Fruit fly (Drosophila melanogaster): ENCODE measurements around the gene Fit1.

Fit1 gene

dm6 chr3L:4088694-4089190, 14.6 kb upstream of the Fit1 start, which contains the start of gene Gad1:
Gene Gad1 (minus strand): TSS chr3L:4088744.
- no peak for TF ChIP-seq CG14711 (tag; optimal IDR thresholded peaks at IDR 0.05)
- no peak for TF ChIP-seq CG7101 (tag; optimal IDR thresholded peaks at IDR 0.05)
- no peak for TF ChIP-seq Hr96 (GFP tag; optimal IDR thresholded peaks at IDR 0.05)
- no peak for TF ChIP-seq toe (GFP tag; optimal IDR thresholded peaks at IDR 0.05)
- TF ChIP-seq Clk (GFP tag; optimal IDR thresholded peaks at IDR 0.05) = no peak
- TF ChIP-seq CG1620 (GFP tag; optimal IDR thresholded peaks at IDR 0.05) = no peak
- no peak for TF ChIP-seq kay (GFP tag; ENCODE audit: borderline replicate concordance)
- no peak for TF ChIP-seq Crg-1 (GFP tag; optimal IDR thresholded peaks at IDR 0.05)
- no peak for TF ChIP-seq ovo (GFP tag; optimal IDR thresholded peaks at IDR 0.05)
- TF ChIP-seq Mnt (GFP tag; optimal IDR thresholded peaks at IDR 0.05) = no peak
- TF ChIP-seq cic (GFP tag; optimal IDR thresholded peaks at IDR 0.05) = no peak
- no peak for TF ChIP-seq CG33017 (tag; optimal IDR thresholded peaks at IDR 0.05)
- TF ChIP-seq cnc (optimal IDR thresholded peaks at IDR 0.05) = no peak

- peak; percentile 60 for TF ChIP-seq kay (GFP tag; ENCODE audit: borderline replicate concordance)
- TF ChIP-seq ovo (GFP tag; optimal IDR thresholded peaks at IDR 0.05) = no peak
- no peak for TF ChIP-seq Hr96 (GFP tag; optimal IDR thresholded peaks at IDR 0.05)
- no peak for TF ChIP-seq CG11617 (GFP tag; optimal IDR thresholded peaks at IDR 0.05)
- no peak for TF ChIP-seq CG14711 (tag; optimal IDR thresholded peaks at IDR 0.05)
- TF ChIP-seq Crg-1 (GFP tag; optimal IDR thresholded peaks at IDR 0.05) = no peak
Observed at dm6 chr3L:4092705-4093257, 10.6 kb upstream of the Fit1 start, which contains the start of gene CG14990. Gene CG14990 (plus strand): TSS chr3L:4093207.

- TF ChIP-seq CG7101 (tag; optimal IDR thresholded peaks at IDR 0.05) = no peak
Observed at dm6 chr3L:4096546-4096945, 6.8 kb upstream of the Fit1 start.

dm6 chr3L:4099194-4099593, 4.2 kb upstream of the Fit1 start:
- TF ChIP-seq cic (GFP tag; optimal IDR thresholded peaks at IDR 0.05) (peak; percentile 92), ovo (GFP tag; optimal IDR thresholded peaks at IDR 0.05) (no peak)

dm6 chr3L:4102496-4103257, 687 bp upstream of the Fit1 start, which contains the start of gene CG14995:
Gene CG14995 (minus strand): TSS chr3L:4103256.
- TF ChIP-seq Crg-1 (GFP tag; optimal IDR thresholded peaks at IDR 0.05) (no peak), CG14711 (tag; optimal IDR thresholded peaks at IDR 0.05) (peak; percentile 33), bab1 (GFP tag; optimal IDR thresholded peaks at IDR 0.05) (peak; percentile 67), ovo (GFP tag; optimal IDR thresholded peaks at IDR 0.05) (peak; percentile 38), Mnt (GFP tag; optimal IDR thresholded peaks at IDR 0.05) (peak; percentile 94), cic (GFP tag; optimal IDR thresholded peaks at IDR 0.05) (peak; percentile 98), kay (GFP tag; ENCODE audit: borderline replicate concordance) (peak; percentile 93), pad (GFP tag; optimal IDR thresholded peaks at IDR 0.05) (peak; percentile 36), CG33017 (tag; optimal IDR thresholded peaks at IDR 0.05) (peak; percentile 39), tj (GFP tag; optimal IDR thresholded peaks at IDR 0.05) (peak; percentile 41), CG5204 (GFP tag; optimal IDR thresholded peaks at IDR 0.05) (no peak), CG12768 (GFP tag; optimal IDR thresholded peaks at IDR 0.05) (peak; percentile 33), cnc (optimal IDR thresholded peaks at IDR 0.05) (no peak), CG11617 (GFP tag; optimal IDR thresholded peaks at IDR 0.05) (no peak), Hr96 (GFP tag; optimal IDR thresholded peaks at IDR 0.05) (peak; percentile 11), CG7101 (tag; optimal IDR thresholded peaks at IDR 0.05) (peak; percentile 39), CG7045 (GFP tag; optimal IDR thresholded peaks at IDR 0.05) (no peak), toe (GFP tag; optimal IDR thresholded peaks at IDR 0.05) (peak; percentile 25), Clk (GFP tag; optimal IDR thresholded peaks at IDR 0.05) (peak; percentile 25)

dm6 chr3L:4107120-4107519, 3.8 kb downstream of the Fit1 start:
- no peak for TF ChIP-seq bab1 (GFP tag; optimal IDR thresholded peaks at IDR 0.05)
- no peak for TF ChIP-seq CG33017 (tag; optimal IDR thresholded peaks at IDR 0.05)
- TF ChIP-seq Clk (GFP tag; optimal IDR thresholded peaks at IDR 0.05) = no peak
- no peak for TF ChIP-seq CG1620 (GFP tag; optimal IDR thresholded peaks at IDR 0.05)
- no peak for TF ChIP-seq cnc (optimal IDR thresholded peaks at IDR 0.05)
- peak; percentile 94 for TF ChIP-seq kay (GFP tag; ENCODE audit: borderline replicate concordance)
- no peak for TF ChIP-seq ovo (GFP tag; optimal IDR thresholded peaks at IDR 0.05)
- TF ChIP-seq Hr96 (GFP tag; optimal IDR thresholded peaks at IDR 0.05) = no peak
- peak; percentile 35 for TF ChIP-seq CG12768 (GFP tag; optimal IDR thresholded peaks at IDR 0.05)
- TF ChIP-seq CG7101 (tag; optimal IDR thresholded peaks at IDR 0.05) = no peak
- no peak for TF ChIP-seq CG7045 (GFP tag; optimal IDR thresholded peaks at IDR 0.05)
- TF ChIP-seq CG5204 (GFP tag; optimal IDR thresholded peaks at IDR 0.05) = no peak
- TF ChIP-seq tj (GFP tag; optimal IDR thresholded peaks at IDR 0.05) = no peak
- no peak for TF ChIP-seq Mnt (GFP tag; optimal IDR thresholded peaks at IDR 0.05)
- TF ChIP-seq Crg-1 (GFP tag; optimal IDR thresholded peaks at IDR 0.05) = no peak
- TF ChIP-seq toe (GFP tag; optimal IDR thresholded peaks at IDR 0.05) = no peak
- no peak for TF ChIP-seq CG11617 (GFP tag; optimal IDR thresholded peaks at IDR 0.05)
- TF ChIP-seq CG14711 (tag; optimal IDR thresholded peaks at IDR 0.05) = no peak
- peak; percentile 72 for TF ChIP-seq cic (GFP tag; optimal IDR thresholded peaks at IDR 0.05)
